In genomic region chrX:9941379-9941778, ce11 we compare ENCODE assay signal across 6 worm cellular contexts.
TF ChIP-seq lines count a peak whose summit lies in the region.

No protein-coding gene starts in this region.

TF ChIP-seq in whole organism, L1 larva, 84 proteins besides CTCF, POLR2A, EP300 and RAD21 (continues in another document):
- peak; percentile 51 for TF ChIP-seq blmp-1 (tag; optimal IDR thresholded peaks at IDR 0.05; lab: Kevin White, UChicago)
- TF ChIP-seq jun-1 (tag; optimal IDR thresholded peaks at IDR 0.05; lab: Kevin White, UChicago), result no peak
- no peak for TF ChIP-seq fkh-8 (tag; optimal IDR thresholded peaks at IDR 0.05; lab: Kevin White, UChicago)
- TF ChIP-seq grh-1 (GFP tag; IDR thresholded peaks at IDR 0.05; lab: Robert Waterston, UW), result no peak
- TF ChIP-seq C16A3.4 (tag; optimal IDR thresholded peaks at IDR 0.05; lab: Kevin White, UChicago), result no peak
- TF ChIP-seq nhr-84 (tag; optimal IDR thresholded peaks at IDR 0.05; lab: Kevin White, UChicago), result no peak
- no peak for TF ChIP-seq ceh-90 (tag; optimal IDR thresholded peaks at IDR 0.05; lab: Kevin White, UChicago)
- TF ChIP-seq mep-1 (tag; optimal IDR thresholded peaks at IDR 0.05; lab: Kevin White, UChicago), result peak; percentile 2
- TF ChIP-seq pax-3 (tag; optimal IDR thresholded peaks at IDR 0.05; lab: Kevin White, UChicago), result no peak
- TF ChIP-seq hlh-17 (GFP tag; optimal IDR thresholded peaks at IDR 0.05; lab: Kevin White, UChicago; ENCODE audit: borderline replicate concordance), result no peak
- TF ChIP-seq ceh-63 (GFP tag; optimal IDR thresholded peaks at IDR 0.05; lab: Kevin White, UChicago), result no peak
- no peak for TF ChIP-seq aha-1 (tag; optimal IDR thresholded peaks at IDR 0.05; lab: Kevin White, UChicago)
- peak in 1 of 2 experiments; percentile 31 for TF ChIP-seq ztf-11 (tag; optimal IDR thresholded peaks at IDR 0.05; lab: Kevin White, UChicago)
- TF ChIP-seq nhr-28 (tag; optimal IDR thresholded peaks at IDR 0.05; lab: Kevin White, UChicago), result no peak
- peak; percentile 29 for TF ChIP-seq snu-23 (GFP tag; optimal IDR thresholded peaks at IDR 0.05; lab: Kevin White, UChicago)
- no peak for TF ChIP-seq unc-62 (GFP tag; optimal IDR thresholded peaks at IDR 0.05; lab: Kevin White, UChicago)

TF ChIP-seq in whole organism, L3 larva, 47 proteins besides CTCF, POLR2A, EP300 and RAD21:
- TF ChIP-seq daf-12 (tag; optimal IDR thresholded peaks at IDR 0.05; lab: Kevin White, UChicago) (no peak), nhr-25 (tag; optimal IDR thresholded peaks at IDR 0.05; lab: Kevin White, UChicago) (peak; percentile 31), elt-3 (tag; optimal IDR thresholded peaks at IDR 0.05; lab: Kevin White, UChicago) (no peak), hmg-11 (tag; optimal IDR thresholded peaks at IDR 0.05; lab: Kevin White, UChicago) (peak; percentile 13), nhr-23 (tag; optimal IDR thresholded peaks at IDR 0.05; lab: Kevin White, UChicago) (no peak), nhr-12 (tag; optimal IDR thresholded peaks at IDR 0.05; lab: Kevin White, UChicago) (no peak)

TF ChIP-seq in whole organism, L4 larva, 104 proteins besides CTCF, POLR2A, EP300 and RAD21:
- peak; percentile 13 for TF ChIP-seq mes-2 (tag; optimal IDR thresholded peaks at IDR 0.05; lab: Kevin White, UChicago; ENCODE audit: poor library complexity, severe bottlenecking)
- no peak for TF ChIP-seq zfp-3 (GFP tag; conservative IDR thresholded peaks at IDR 0.05; lab: Robert Waterston, UW)
- peak; percentile 85 for TF ChIP-seq aha-1 (tag; lab: Kevin White, UChicago)
- TF ChIP-seq unc-62 (GFP tag; optimal IDR thresholded peaks at IDR 0.05 in 1 of 2; lab: Kevin White, UChicago), result no peak
- no peak for TF ChIP-seq unc-62 (tag; optimal IDR thresholded peaks at IDR 0.05; lab: Kevin White, UChicago)
- TF ChIP-seq tag-97 (GFP tag; IDR thresholded peaks at IDR 0.05; lab: Robert Waterston, UW), result no peak
- TF ChIP-seq lir-3 (tag; optimal IDR thresholded peaks at IDR 0.05; lab: Kevin White, UChicago), result no peak
- no peak for TF ChIP-seq daf-19 (GFP tag; conservative IDR thresholded peaks at IDR 0.05; lab: Robert Waterston, UW)
- no peak for TF ChIP-seq mep-1 (tag; optimal IDR thresholded peaks at IDR 0.05; lab: Kevin White, UChicago)
- peak; percentile 8 for TF ChIP-seq mxl-3 (GFP tag; optimal IDR thresholded peaks at IDR 0.05; lab: Kevin White, UChicago)
- TF ChIP-seq zip-2 (tag; optimal IDR thresholded peaks at IDR 0.05; lab: Kevin White, UChicago), result no peak
- TF ChIP-seq nhr-25 (tag; optimal IDR thresholded peaks at IDR 0.05; lab: Kevin White, UChicago; ENCODE audit: borderline replicate concordance, insufficient read depth), result no peak

TF ChIP-seq in whole organism, late embryonic, 69 proteins besides CTCF, POLR2A, EP300 and RAD21:
- peak; percentile 55 for TF ChIP-seq ref-2 (tag; optimal IDR thresholded peaks at IDR 0.05; lab: Kevin White, UChicago)
- no peak for TF ChIP-seq pha-4 (tag; optimal IDR thresholded peaks at IDR 0.05; lab: Kevin White, UChicago)
- TF ChIP-seq pros-1 (tag; optimal IDR thresholded peaks at IDR 0.05; lab: Kevin White, UChicago), result peak; percentile 19
- peak; percentile 23 for TF ChIP-seq hlh-6 (tag; optimal IDR thresholded peaks at IDR 0.05; lab: Kevin White, UChicago)
- TF ChIP-seq ceh-31 (tag; optimal IDR thresholded peaks at IDR 0.05; lab: Kevin White, UChicago), result peak; percentile 32

TF ChIP-seq in whole organism, midembryonic, 9 proteins besides CTCF, POLR2A, EP300 and RAD21:
- TF ChIP-seq ztf-23 (GFP tag; IDR thresholded peaks at IDR 0.05; lab: Robert Waterston, UW) (0 out of 2 replicates have a peak, but pooled peaks have one; percentile 8), klf-2 (GFP tag; conservative IDR thresholded peaks at IDR 0.05; lab: Robert Waterston, UW) (no peak)

TF ChIP-seq in whole organism, young adult, 124 proteins besides CTCF, POLR2A, EP300 and RAD21:
- no peak for TF ChIP-seq xnd-1 (tag; optimal IDR thresholded peaks at IDR 0.05; lab: Kevin White, UChicago)
- TF ChIP-seq F39B2.1 (GFP tag; IDR thresholded peaks at IDR 0.05; lab: Robert Waterston, UW), result no peak
- TF ChIP-seq ekl-4 (GFP tag; IDR thresholded peaks at IDR 0.05; lab: Robert Waterston, UW), result 0 out of 2 replicates have a peak, but pooled peaks have one; percentile 19
- peak; percentile 16; the same call in 1 of the 2 replicates for TF ChIP-seq hmg-1.2 (GFP tag; IDR thresholded peaks at IDR 0.05; lab: Robert Waterston, UW)
